Worm (Caenorhabditis elegans) whole organism, midembryonic: ENCODE measurements around the gene M02D8.5.

Experiments used
- T22C8.4 ChIP-seq: fragments of 200-800 bp; sonication (Bioruptor generic); IDR thresholded peaks from 2 replicates; pipeline ENCODE4 v1.3.6; 2022; ENCODE audit warnings: missing genetic modification characterization, missing compliant biosample characterization
- cog-1 ChIP-seq: sonication (generic microtip); optimal IDR thresholded peaks from 2 replicates; lab custom pipeline; 2016; ENCODE audit warnings: missing genetic modification characterization, missing compliant biosample characterization
- flt-1 ChIP-seq: fragments of 200-800 bp; sonication (Bioruptor generic); IDR thresholded peaks from 2 replicates; pipeline ENCODE4 v1.3.6; 2022; ENCODE audit warnings: missing genetic modification characterization, missing compliant biosample characterization
- klf-2 ChIP-seq: fragments of 200-800 bp; sonication (Bioruptor generic); conservative IDR thresholded peaks from 2 replicates; pipeline ENCODE4 v1.3.6; 2022; ENCODE audit warnings: missing genetic modification reagents, missing genetic modification characterization, missing compliant biosample characterization
- med-1 ChIP-seq: sonication (generic microtip); optimal IDR thresholded peaks from 2 replicates; lab custom pipeline; 2017; ENCODE audit warnings: missing genetic modification characterization, mild to moderate bottlenecking, missing compliant biosample characterization, antibody characterized with exemption, missing genetic modification reagents; ENCODE audit not compliant: insufficient read depth
- ref-1 ChIP-seq: fragments of 200-800 bp; sonication (Bioruptor generic); conservative IDR thresholded peaks from 2 replicates; pipeline ENCODE4 v1.3.6; 2022; ENCODE audit warnings: missing genetic modification reagents, missing genetic modification characterization, missing compliant biosample characterization
- tab-1 ChIP-seq: fragments of 200-800 bp; sonication (Bioruptor generic); IDR thresholded peaks from 2 replicates; pipeline ENCODE4 v1.3.6; 2022; ENCODE audit warnings: missing genetic modification characterization, missing compliant biosample characterization
- ztf-23 ChIP-seq: fragments of 200-800 bp; sonication (Bioruptor generic); IDR thresholded peaks from 2 replicates; pipeline ENCODE4 v1.3.6; 2022; ENCODE audit warnings: missing genetic modification reagents, missing genetic modification characterization, missing compliant biosample characterization
- ztf-29 ChIP-seq: fragments of 200-800 bp; sonication (Bioruptor generic); IDR thresholded peaks from 2 replicates; pipeline ENCODE4 v1.3.6; 2022; ENCODE audit warnings: missing genetic modification reagents, missing genetic modification characterization, missing compliant biosample characterization

M02D8.5 gene

ce11 chrX:8762927-8763326 lies 1.5 kb upstream of the M02D8.5 start:
- TF ChIP-seq cog-1 (tag; lab: Kevin White, UChicago) (no peak), ref-1 (GFP tag; lab: Robert Waterston, UW) (no peak), tab-1 (no peak), T22C8.4 (no peak), ztf-23 (GFP tag; lab: Robert Waterston, UW) (no peak), klf-2 (no peak)

ce11 chrX:8761060-8761459 lies 337 bp downstream of the M02D8.5 start:
- no peak for TF ChIP-seq klf-2

ce11 chrX:8755987-8756386 lies 5.4 kb downstream of the M02D8.5 start:
- TF ChIP-seq tab-1: no peak
- TF ChIP-seq T22C8.4: no peak
- TF ChIP-seq klf-2: no peak
- TF ChIP-seq ztf-23 (GFP tag; lab: Robert Waterston, UW): no peak
- TF ChIP-seq ztf-29 (GFP tag; lab: Robert Waterston, UW): no peak
- no peak for TF ChIP-seq flt-1 (GFP tag; lab: Robert Waterston, UW)
- no peak for TF ChIP-seq ref-1 (GFP tag; lab: Robert Waterston, UW)
- no peak for TF ChIP-seq med-1
- no peak for TF ChIP-seq cog-1 (tag; lab: Kevin White, UChicago)

- TF ChIP-seq flt-1 (GFP tag; lab: Robert Waterston, UW) (no peak), ztf-29 (GFP tag; lab: Robert Waterston, UW) (no peak), T22C8.4 (no peak), ref-1 (GFP tag; lab: Robert Waterston, UW) (no peak)
Observed at ce11 chrX:8754285-8754795, 7.1 kb downstream of the M02D8.5 start.

ce11 chrX:8752546-8752945 lies 8.9 kb downstream of the M02D8.5 start:
- TF ChIP-seq flt-1 (GFP tag; lab: Robert Waterston, UW): no peak
- no peak for TF ChIP-seq klf-2
- no peak for TF ChIP-seq tab-1
- no peak for TF ChIP-seq med-1
- no peak for TF ChIP-seq ref-1 (GFP tag; lab: Robert Waterston, UW)
- no peak for TF ChIP-seq T22C8.4
- no peak for TF ChIP-seq ztf-29 (GFP tag; lab: Robert Waterston, UW)
- TF ChIP-seq ztf-23 (GFP tag; lab: Robert Waterston, UW): no peak
- TF ChIP-seq cog-1 (tag; lab: Kevin White, UChicago): no peak

ce11 chrX:8750660-8751059 lies 10.7 kb downstream of the M02D8.5 start, which contains the start of gene asns-2:
Gene asns-2 (minus strand): TSS chrX:8750941.
- TF ChIP-seq klf-2 (no peak), ztf-29 (GFP tag; lab: Robert Waterston, UW) (no peak), flt-1 (GFP tag; lab: Robert Waterston, UW) (no peak), med-1 (no peak), cog-1 (tag; lab: Kevin White, UChicago) (no peak), tab-1 (no peak), ztf-23 (GFP tag; lab: Robert Waterston, UW) (no peak), ref-1 (GFP tag; lab: Robert Waterston, UW) (no peak), T22C8.4 (no peak)

ce11 chrX:8750209-8750608 lies 11.2 kb downstream of the M02D8.5 start:
- TF ChIP-seq ztf-29 (GFP tag; lab: Robert Waterston, UW): no peak
- TF ChIP-seq T22C8.4: no peak
- no peak for TF ChIP-seq klf-2
- TF ChIP-seq tab-1: no peak
- no peak for TF ChIP-seq ztf-23 (GFP tag; lab: Robert Waterston, UW)
- TF ChIP-seq med-1: no peak
- TF ChIP-seq flt-1 (GFP tag; lab: Robert Waterston, UW): no peak
- TF ChIP-seq cog-1 (tag; lab: Kevin White, UChicago): no peak
- TF ChIP-seq ref-1 (GFP tag; lab: Robert Waterston, UW): no peak

ce11 chrX:8745524-8745923 lies 15.9 kb downstream of the M02D8.5 start:
- TF ChIP-seq ztf-23 (GFP tag; lab: Robert Waterston, UW) (no peak), ref-1 (GFP tag; lab: Robert Waterston, UW) (no peak), ztf-29 (GFP tag; lab: Robert Waterston, UW) (no peak), cog-1 (tag; lab: Kevin White, UChicago) (no peak), tab-1 (no peak), klf-2 (no peak), T22C8.4 (no peak), med-1 (no peak), flt-1 (GFP tag; lab: Robert Waterston, UW) (no peak)

- TF ChIP-seq T22C8.4 (no peak), tab-1 (no peak), med-1 (no peak), ztf-23 (GFP tag; lab: Robert Waterston, UW) (no peak), ztf-29 (GFP tag; lab: Robert Waterston, UW) (no peak), klf-2 (no peak), ref-1 (GFP tag; lab: Robert Waterston, UW) (no peak), flt-1 (GFP tag; lab: Robert Waterston, UW) (no peak), cog-1 (tag; lab: Kevin White, UChicago) (no peak)
Observed at ce11 chrX:8744192-8744985, 17.0 kb downstream of the M02D8.5 start.

ce11 chrX:8742896-8743295 lies 18.5 kb downstream of the M02D8.5 start, which contains the start of gene M02D8.7:
Gene M02D8.7 (minus strand): TSS chrX:8742996.
- TF ChIP-seq ztf-29 (GFP tag; lab: Robert Waterston, UW) (no peak), tab-1 (no peak), ztf-23 (GFP tag; lab: Robert Waterston, UW) (no peak)
